Worm (Caenorhabditis elegans) whole organism, L1 larva: ENCODE results near the gene C15B12.4.

Experiments used
- C16A3.4 ChIP-seq: fragments of 150-350 bp; optimal IDR thresholded peaks from 2 replicates; lab custom pipeline; 2014; ENCODE audit warnings: missing biosample characterization, missing genetic modification characterization
- F16B12.6 ChIP-seq: fragments of 150-350 bp; optimal IDR thresholded peaks from 2 replicates; lab custom pipeline; 2014; ENCODE audit warnings: missing biosample characterization, missing genetic modification characterization
- alr-1 ChIP-seq: fragments of 200-800 bp; sonication (Bioruptor generic); optimal IDR thresholded peaks from 2 replicates; lab custom pipeline; 2018; ENCODE audit warnings: borderline replicate concordance, mild to moderate bottlenecking, missing genetic modification characterization, missing compliant biosample characterization
- blmp-1 ChIP-seq: fragments of 150-350 bp; optimal IDR thresholded peaks from 2 replicates; lab custom pipeline; 2014; ENCODE audit warnings: missing biosample characterization, missing genetic modification characterization
- dpl-1 ChIP-seq, 3 experiments: fragments of 150-350 bp in 2 of 3; sonication (generic microtip) in 1 of 3; optimal IDR thresholded peaks; 2 replicates each; lab custom pipeline; 2014 to 2017; ENCODE audit warnings: missing biosample characterization in 3 of 3, missing genetic modification characterization in 3 of 3, missing genetic modification reagents in 3 of 3
- efl-1 ChIP-seq, 4 experiments: fragments of 150-350 bp; optimal IDR thresholded peaks in 3 of 4; peaks in 1 of 4; 1 replicate in 1 of 4; 2 replicates in 3 of 4; lab custom pipeline; 2014; ENCODE audit warnings: missing biosample characterization in 2 of 4, missing genetic modification characterization in 2 of 4, missing genetic modification reagents in 2 of 4
- elt-2 ChIP-seq: sonication (generic microtip); optimal IDR thresholded peaks from 2 replicates; lab custom pipeline; 2016; ENCODE audit warnings: missing genetic modification characterization, mild to moderate bottlenecking, inconsistent platforms, missing compliant biosample characterization, missing genetic modification reagents
- fkh-4 ChIP-seq: sonication (generic microtip); optimal IDR thresholded peaks from 2 replicates; lab custom pipeline; 2016; ENCODE audit warnings: missing compliant biosample characterization, missing genetic modification characterization, borderline replicate concordance
- hpl-2 ChIP-seq: fragments of 150-350 bp; optimal IDR thresholded peaks from 2 replicates; lab custom pipeline; 2014; ENCODE audit warnings: missing biosample characterization, missing genetic modification reagents, missing genetic modification characterization
- lin-13 ChIP-seq: fragments of 150-350 bp; optimal IDR thresholded peaks from 2 replicates; lab custom pipeline; 2014; ENCODE audit warnings: missing biosample characterization, missing genetic modification reagents, missing genetic modification characterization
- lin-14 ChIP-seq: fragments of 200-800 bp; sonication (Bioruptor generic); optimal IDR thresholded peaks from 2 replicates; lab custom pipeline; 2018; ENCODE audit warnings: mild to moderate bottlenecking, missing genetic modification characterization, moderate library complexity, missing compliant biosample characterization
- lin-35 ChIP-seq, 2 experiments: fragments of 150-350 bp; optimal IDR thresholded peaks; 2 replicates each; lab custom pipeline; 2014; ENCODE audit warnings: missing biosample characterization in 2 of 2, missing genetic modification characterization in 2 of 2, missing genetic modification reagents in 2 of 2
- lsy-2 ChIP-seq, 2 experiments: fragments of 150-350 bp; optimal IDR thresholded peaks; 2 replicates each; lab custom pipeline; 2014; ENCODE audit warnings: missing biosample characterization in 2 of 2, missing genetic modification characterization in 2 of 2
- mab-9 ChIP-seq: fragments of 200-800 bp; sonication (Bioruptor generic); IDR thresholded peaks from 2 replicates; pipeline ENCODE4 v1.3.6; 2022; ENCODE audit warnings: missing genetic modification reagents, missing genetic modification characterization, missing compliant biosample characterization
- mep-1 ChIP-seq: fragments of 150-350 bp; optimal IDR thresholded peaks from 2 replicates; lab custom pipeline; 2014; ENCODE audit warnings: missing biosample characterization, missing genetic modification characterization
- nhr-20 ChIP-seq: sonication (generic microtip); optimal IDR thresholded peaks from 2 replicates; lab custom pipeline; 2016; ENCODE audit warnings: mild to moderate bottlenecking, missing genetic modification characterization, missing compliant biosample characterization
- nhr-28 ChIP-seq: fragments of 150-350 bp; optimal IDR thresholded peaks from 2 replicates; lab custom pipeline; 2014; ENCODE audit warnings: missing biosample characterization, missing genetic modification characterization
- nhr-47 ChIP-seq: sonication (generic microtip); optimal IDR thresholded peaks from 2 replicates; lab custom pipeline; 2016; ENCODE audit warnings: mild to moderate bottlenecking, missing genetic modification characterization, moderate library complexity, missing compliant biosample characterization
- nhr-71 ChIP-seq: sonication (generic microtip); optimal IDR thresholded peaks from 2 replicates; lab custom pipeline; 2016; ENCODE audit warnings: mild to moderate bottlenecking, missing genetic modification characterization, moderate library complexity, missing compliant biosample characterization
- nhr-77 ChIP-seq: fragments of 150-350 bp; optimal IDR thresholded peaks from 2 replicates; lab custom pipeline; 2014; ENCODE audit warnings: missing biosample characterization, missing genetic modification characterization
- nhr-85 ChIP-seq: sonication (generic microtip); peaks from one replicate; lab custom pipeline; 2016; ENCODE audit warnings: missing genetic modification characterization, inconsistent platforms, missing compliant biosample characterization
- pax-3 ChIP-seq: fragments of 200-800 bp; sonication (Bioruptor generic); optimal IDR thresholded peaks from 2 replicates; lab custom pipeline; 2018; ENCODE audit warnings: mild to moderate bottlenecking, missing genetic modification characterization, moderate library complexity, missing compliant biosample characterization
- rnt-1 ChIP-seq: sonication (generic microtip); optimal IDR thresholded peaks from 2 replicates; lab custom pipeline; 2016; ENCODE audit warnings: mild to moderate bottlenecking, missing genetic modification characterization, moderate library complexity, missing compliant biosample characterization
- snu-23 ChIP-seq: sonication (generic microtip); optimal IDR thresholded peaks from 2 replicates; lab custom pipeline; 2016; ENCODE audit warnings: missing genetic modification characterization, missing compliant biosample characterization
- sox-4 ChIP-seq: sonication (generic microtip); optimal IDR thresholded peaks from 2 replicates; lab custom pipeline; 2016; ENCODE audit warnings: missing genetic modification characterization, missing compliant biosample characterization
- swsn-7 ChIP-seq: sonication (generic microtip); optimal IDR thresholded peaks from 2 replicates; lab custom pipeline; 2016; ENCODE audit warnings: missing genetic modification characterization, missing compliant biosample characterization
- tbx-2 ChIP-seq: sonication (generic microtip); optimal IDR thresholded peaks from 2 replicates; lab custom pipeline; 2016; ENCODE audit warnings: missing genetic modification characterization, missing compliant biosample characterization
- tlp-1 ChIP-seq: fragments of 150-350 bp; optimal IDR thresholded peaks from 2 replicates; lab custom pipeline; 2014; ENCODE audit warnings: missing biosample characterization, missing genetic modification characterization
- unc-130 ChIP-seq: fragments of 150-350 bp; optimal IDR thresholded peaks from 2 replicates; lab custom pipeline; 2017; ENCODE audit warnings: missing biosample characterization, missing genetic modification characterization, inconsistent platforms
- xbp-1 ChIP-seq: sonication (generic microtip); optimal IDR thresholded peaks from 2 replicates; lab custom pipeline; 2016; ENCODE audit warnings: missing genetic modification characterization, missing compliant biosample characterization
- zip-4 ChIP-seq: fragments of 200-800 bp; sonication (Bioruptor generic); optimal IDR thresholded peaks from 2 replicates; lab custom pipeline; 2018; ENCODE audit warnings: mild to moderate bottlenecking, missing genetic modification characterization, moderate library complexity, missing compliant biosample characterization

Gene C15B12.4

DNA sequence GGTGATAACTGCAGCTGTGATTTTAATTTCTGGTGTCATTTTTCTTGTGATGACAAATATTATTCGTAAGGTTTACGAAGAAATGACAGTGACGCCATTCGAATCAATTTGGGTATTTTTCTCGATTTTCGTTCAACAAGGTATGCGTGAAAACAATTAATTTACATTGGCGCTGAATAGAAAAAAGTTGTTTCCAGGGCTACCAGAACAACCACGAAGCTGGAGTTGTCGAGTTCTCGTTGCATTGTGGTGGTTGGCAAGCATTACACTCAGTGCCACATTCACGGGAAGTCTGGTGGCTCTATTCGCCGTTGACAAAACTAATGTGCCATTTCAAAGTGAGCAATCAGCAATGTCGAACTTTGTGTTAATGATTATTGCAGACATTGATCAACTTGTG, 34.2 kb upstream of the C15B12.4 start:
- peak; percentile 0 for TF ChIP-seq rnt-1 (tag; lab: Kevin White, UChicago)
- no peak for TF ChIP-seq mep-1 (tag; lab: Kevin White, UChicago)

DNA sequence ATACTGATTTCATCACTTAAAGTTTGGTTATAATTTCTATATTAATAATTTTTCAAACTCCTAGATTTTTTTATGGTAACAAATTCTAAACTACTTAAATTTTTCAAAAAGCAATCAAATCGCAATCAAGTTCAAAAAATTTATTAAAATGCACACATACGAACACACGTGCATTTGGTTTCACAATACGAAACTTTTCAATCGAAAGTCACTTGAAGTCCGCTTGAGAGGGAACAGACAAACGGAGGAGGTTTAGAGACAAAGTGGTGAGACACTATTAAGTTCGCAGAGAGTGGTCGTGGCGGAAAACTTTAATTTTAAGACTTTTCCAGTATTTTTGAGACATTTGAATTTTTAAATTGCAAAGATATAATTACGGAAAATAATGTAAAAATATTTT, 32.1 kb upstream of the C15B12.4 start, which contains the start of gene glr-8:
TSS of gene glr-8 (plus strand) at position 319 of the 400 bp plus-strand sequence.
- no peak for TF ChIP-seq tbx-2
- peak; percentile 65 for TF ChIP-seq blmp-1 (tag; lab: Kevin White, UChicago)
- no peak for TF ChIP-seq efl-1 (optimal IDR thresholded peaks at IDR 0.05; lab: Kevin White, UChicago)
- peak in 1 of 2 experiments; percentile 48 for TF ChIP-seq efl-1 (GFP tag; optimal IDR thresholded peaks at IDR 0.05 in 1 of 2; lab: Kevin White, UChicago)

ce11 chrX:6505008-6505407, 31.5 kb upstream of the C15B12.4 start, which contains the start of gene cdf-1:
Gene cdf-1 (minus strand): TSS chrX:6505143.
- TF ChIP-seq nhr-47 (tag; lab: Kevin White, UChicago) (peak; percentile 14), nhr-85 (tag; lab: Kevin White, UChicago) (peak; percentile 64), lin-14 (GFP tag; lab: Kevin White, UChicago) (peak; percentile 53), lin-35 (GFP tag; optimal IDR thresholded peaks at IDR 0.05; lab: Kevin White, UChicago) (peak in 1 of 2 experiments; percentile 64), xbp-1 (tag; lab: Kevin White, UChicago) (peak; percentile 54), nhr-71 (peak; percentile 50), tlp-1 (tag; lab: Kevin White, UChicago) (no peak), hpl-2 (GFP tag; lab: Kevin White, UChicago) (no peak), lin-13 (GFP tag; lab: Kevin White, UChicago) (peak; percentile 50), dpl-1 (GFP tag; optimal IDR thresholded peaks at IDR 0.05; lab: Kevin White, UChicago) (peak in 2 of 3 experiments; percentile 33 to 49), nhr-20 (tag; lab: Kevin White, UChicago) (peak; percentile 29), efl-1 (optimal IDR thresholded peaks at IDR 0.05; lab: Kevin White, UChicago) (peak; percentile 6 to 19), efl-1 (GFP tag; optimal IDR thresholded peaks at IDR 0.05 in 1 of 2; lab: Kevin White, UChicago) (peak in 1 of 2 experiments; percentile 22), swsn-7 (tag; lab: Kevin White, UChicago) (peak; percentile 29), mab-9 (no peak), fkh-4 (no peak), blmp-1 (tag; lab: Kevin White, UChicago) (peak; percentile 70), lsy-2 (tag; optimal IDR thresholded peaks at IDR 0.05; lab: Kevin White, UChicago) (peak; percentile 14 to 51), unc-130 (peak; percentile 1), snu-23 (GFP tag; lab: Kevin White, UChicago) (peak; percentile 45), C16A3.4 (tag; lab: Kevin White, UChicago) (peak; percentile 37)

DNA sequence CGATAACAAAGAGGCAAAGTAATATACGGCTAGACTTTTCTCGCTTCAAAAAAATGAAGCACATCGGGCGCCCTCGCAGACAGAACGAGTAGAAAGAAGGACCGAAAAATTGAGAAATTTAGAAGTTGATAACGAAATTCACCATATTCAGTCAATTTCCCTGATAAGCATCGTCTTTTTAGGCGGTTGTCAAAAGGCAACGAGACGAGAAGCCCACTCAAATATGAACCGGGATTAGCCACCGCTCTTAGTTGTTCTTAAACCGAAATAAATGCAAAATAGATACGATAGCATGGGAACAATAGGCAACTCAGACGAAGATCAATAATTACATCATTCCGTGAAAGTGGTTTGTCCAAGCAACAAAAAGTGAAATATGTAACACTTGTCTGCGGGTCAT, 29.6 kb upstream of the C15B12.4 start:
- TF ChIP-seq zip-4 (GFP tag; lab: Kevin White, UChicago) (no peak), pax-3 (tag; lab: Kevin White, UChicago) (no peak), nhr-77 (tag; lab: Kevin White, UChicago) (no peak), mab-9 (no peak), elt-2 (tag; lab: Kevin White, UChicago) (peak; percentile 22)

DNA sequence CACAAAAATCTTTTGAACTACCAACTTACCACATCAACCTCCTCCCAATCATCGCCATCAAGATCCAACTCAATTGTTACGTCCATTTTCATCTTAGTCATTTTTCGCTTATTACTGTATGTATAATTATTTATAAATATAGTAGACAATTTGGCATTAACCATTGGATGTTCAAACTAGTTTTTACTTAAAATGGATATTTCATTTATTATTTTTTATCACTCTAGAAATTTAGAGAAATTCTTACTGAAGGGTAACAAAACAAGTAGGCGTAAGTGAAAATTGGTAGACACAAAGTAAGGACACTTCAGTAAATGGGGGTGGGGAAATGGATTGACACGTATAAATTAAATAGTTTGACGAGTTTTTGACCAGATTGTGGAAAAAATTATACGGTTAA, 26.2 kb upstream of the C15B12.4 start, which contains the start of gene actl-1:
TSS of gene actl-1 (minus strand) at position 101 of the 400 bp plus-strand sequence.
- TF ChIP-seq F16B12.6 (tag; lab: Kevin White, UChicago) = no peak
- no peak for TF ChIP-seq nhr-28 (tag; lab: Kevin White, UChicago)
- TF ChIP-seq swsn-7 (tag; lab: Kevin White, UChicago) = no peak
- TF ChIP-seq sox-4 (tag; lab: Kevin White, UChicago) = no peak

ce11 chrX:6484780-6485179, 11.2 kb upstream of the C15B12.4 start, which contains the start of gene gar-1:
Gene gar-1 (minus strand): TSS chrX:6484880.
- TF ChIP-seq efl-1 (optimal IDR thresholded peaks at IDR 0.05; lab: Kevin White, UChicago) = no peak
- TF ChIP-seq efl-1 (GFP tag; optimal IDR thresholded peaks at IDR 0.05 in 1 of 2; lab: Kevin White, UChicago) = peak in 1 of 2 experiments; percentile 61
- no peak for TF ChIP-seq alr-1
